Fruit fly (Drosophila melanogaster) S2 (cell line): ENCODE results near the gene nkd.

Experiments used
- CG8478 ChIP-seq: fragments of >200 bp; optimal IDR thresholded peaks from 2 replicates; lab custom pipeline; 2018
- CTCF ChIP-seq, 2 experiments: fragments of >200 bp; optimal IDR thresholded peaks; 2 replicates each; lab custom pipeline; 2018

- TF ChIP-seq CG8478 (no peak), CTCF (optimal IDR thresholded peaks at IDR 0.05; lab: Kevin White, UChicago) (no peak)
Observed at dm6 chr3L:18976720-18977119, 68.5 kb downstream of the nkd start.
